Fruit fly (Drosophila melanogaster): Measurements from ENCODE around the gene mtd.

Gene mtd

DNA sequence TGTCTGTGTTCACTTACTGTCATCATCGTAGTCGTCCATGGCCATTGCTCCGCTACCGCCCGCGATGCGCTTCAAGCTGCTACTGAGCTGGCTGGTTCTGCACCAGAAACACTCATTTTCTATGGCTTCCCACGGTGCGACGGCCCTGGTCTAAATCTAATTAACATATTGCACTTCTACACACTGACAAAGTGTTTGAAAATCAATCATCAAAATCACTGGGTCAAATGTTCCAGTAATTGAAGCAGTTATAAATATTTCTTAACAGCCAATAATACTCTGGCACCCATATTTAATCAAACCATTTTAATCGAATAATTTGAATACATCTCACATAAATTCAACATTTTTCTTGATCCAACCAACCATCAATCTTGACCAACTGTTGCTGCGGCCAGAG lies 113.0 kb downstream of the mtd start, which contains the start of gene rtp:
Gene rtp, minus strand, starts transcription at position 101 of the 400 bp plus-strand sequence.
- no peak for TF ChIP-seq noc (tag; optimal IDR thresholded peaks at IDR 0.05)

DNA sequence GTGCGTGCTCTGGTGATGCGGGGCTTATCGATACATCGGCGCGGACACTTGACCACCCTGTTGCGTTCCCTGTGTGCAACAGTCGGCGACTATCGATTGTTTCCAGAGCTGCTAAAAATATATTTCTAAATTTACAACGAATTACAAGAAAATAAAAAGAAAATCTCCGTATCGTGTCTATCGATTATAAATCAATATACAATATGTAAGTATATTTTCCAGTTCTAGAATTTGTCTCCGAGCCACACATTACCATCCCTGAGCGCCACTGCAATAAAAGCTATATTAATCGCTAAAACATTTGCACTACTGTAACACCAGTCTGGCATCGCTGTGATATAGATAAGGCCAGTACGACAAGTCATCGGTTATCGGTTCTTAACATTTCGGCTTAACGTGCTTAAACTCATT lies 118.0 kb downstream of the mtd start, which contains the start of the genes Kat60 and Mms19:
Gene Kat60, minus strand, starts transcription at position 13 of the 411 bp plus-strand sequence.
Gene Mms19, plus strand, starts transcription at position 347 of the 411 bp plus-strand sequence.
- peak; percentile 55 for TF ChIP-seq noc (tag; optimal IDR thresholded peaks at IDR 0.05)

DNA sequence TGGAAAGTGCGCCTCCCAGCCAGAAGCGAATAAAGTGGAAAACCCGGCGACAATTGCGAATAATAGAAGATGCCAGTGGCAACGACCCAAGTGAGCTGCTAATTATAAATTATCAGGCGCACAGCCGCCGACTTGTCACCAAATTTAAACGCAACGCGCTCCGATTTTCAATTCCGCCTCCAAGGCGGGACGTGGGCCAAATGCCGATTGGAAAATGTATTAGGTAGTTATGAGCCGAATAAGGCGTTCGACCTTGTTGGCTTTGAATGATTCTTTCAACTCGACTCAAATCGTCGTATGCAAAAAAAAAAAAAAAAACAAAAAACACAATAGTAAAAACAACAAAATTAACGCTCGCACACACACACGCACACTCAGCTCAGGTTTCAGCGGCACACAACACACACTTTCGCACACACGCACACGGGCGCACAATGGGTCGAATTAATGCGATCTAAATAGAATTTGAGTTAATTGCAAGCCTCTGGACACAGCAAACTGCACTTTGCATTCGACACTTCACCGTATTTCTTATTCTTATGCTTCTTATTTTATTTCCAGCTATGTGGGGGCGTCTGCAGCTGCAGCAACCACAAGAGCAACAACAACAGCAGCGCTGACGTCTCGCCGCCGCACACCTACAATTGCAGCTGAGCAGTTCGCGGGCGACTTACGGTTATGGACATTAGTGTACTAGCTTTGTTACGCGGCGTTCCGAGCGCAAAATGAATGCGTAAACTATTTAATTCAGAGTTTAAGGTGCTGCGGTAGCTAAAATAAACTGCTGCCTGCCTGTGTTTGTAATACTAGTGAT lies 118.7 kb downstream of the mtd start:
- no peak for TF ChIP-seq noc (tag; optimal IDR thresholded peaks at IDR 0.05)

DNA sequence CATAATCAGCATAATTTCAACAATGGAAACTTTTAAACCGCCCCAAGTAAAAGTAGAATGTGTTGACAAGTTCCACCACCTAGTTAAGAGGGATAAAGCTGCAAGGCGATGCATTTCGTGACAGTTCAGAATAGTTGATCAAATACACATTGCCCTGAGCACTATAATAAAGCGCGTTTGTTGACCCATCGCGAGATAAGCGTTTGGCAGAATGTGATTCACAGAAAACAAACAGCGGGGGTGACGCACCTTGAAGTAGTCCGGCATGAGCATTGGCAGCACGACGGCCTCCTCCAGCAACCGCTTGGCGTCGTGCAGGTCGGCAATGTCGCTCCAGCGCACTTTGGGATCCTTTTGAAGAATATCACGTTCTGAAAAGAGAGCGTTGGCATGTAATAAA lies 120.8 kb downstream of the mtd start:
- TF ChIP-seq noc (tag; optimal IDR thresholded peaks at IDR 0.05): no peak

DNA sequence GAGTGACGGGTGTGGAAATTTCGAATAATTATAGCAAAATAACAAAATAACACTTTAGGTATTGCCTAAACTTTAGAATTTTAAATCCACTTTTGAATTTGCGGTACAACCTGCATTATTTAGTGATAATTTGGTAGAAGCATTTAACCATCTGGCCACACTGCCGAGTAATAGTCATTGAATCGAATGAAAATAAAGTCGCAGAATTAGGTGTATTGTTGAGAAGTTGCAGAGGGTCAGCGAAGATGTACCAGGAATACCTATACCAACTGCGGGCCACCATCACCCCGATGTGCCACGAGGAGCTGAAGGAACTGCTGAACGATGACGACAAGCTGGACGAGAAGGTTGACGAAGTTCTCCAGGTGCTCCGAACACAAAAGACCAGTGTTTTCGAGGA lies 124.2 kb downstream of the mtd start, which contains the start of gene Vps37B:
Gene Vps37B, plus strand, starts transcription at position 134 of the 400 bp plus-strand sequence.
- TF ChIP-seq noc (tag; optimal IDR thresholded peaks at IDR 0.05): no peak

DNA sequence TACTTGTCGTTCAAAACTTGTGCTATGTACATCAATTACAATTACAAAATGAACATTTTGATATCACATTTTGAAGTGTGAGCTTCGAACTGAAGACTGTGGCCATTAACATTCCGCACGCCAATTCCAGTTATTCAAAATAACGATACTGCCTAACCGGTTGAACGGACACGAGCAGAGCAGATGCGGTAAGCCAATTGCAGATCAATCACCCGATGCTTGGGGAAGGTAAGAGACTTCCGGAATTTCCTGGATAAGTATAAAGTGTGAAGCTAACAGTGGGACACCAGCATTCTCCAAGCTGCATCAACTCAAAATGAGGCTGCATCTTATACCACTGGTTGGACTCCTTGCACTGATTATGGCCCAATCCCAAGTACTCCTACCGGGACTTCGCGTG lies 126.4 kb downstream of the mtd start, which contains the start of gene CG14664:
Gene CG14664, plus strand, starts transcription at position 301 of the 400 bp plus-strand sequence.
- TF ChIP-seq noc (tag; optimal IDR thresholded peaks at IDR 0.05): no peak

DNA sequence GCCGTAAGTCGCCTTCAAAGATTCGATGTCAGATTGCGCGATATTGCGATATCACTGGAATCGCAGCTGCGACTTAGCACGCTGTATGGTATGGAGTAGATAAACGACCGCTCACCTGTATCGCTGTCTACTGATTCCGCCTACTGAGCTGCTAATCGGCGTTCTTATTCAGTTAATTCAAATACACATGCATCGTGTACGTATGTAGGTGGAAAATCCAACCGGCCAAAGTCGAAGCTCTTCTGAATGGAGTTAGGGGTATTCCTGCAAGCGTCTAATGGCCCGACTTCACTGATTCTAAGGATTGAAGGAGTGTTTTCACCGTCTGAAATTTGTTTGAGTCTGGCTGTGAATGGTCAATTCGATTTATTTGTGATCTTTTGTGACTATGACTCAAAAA lies 127.1 kb downstream of the mtd start, which contains the start of gene CG2604:
Gene CG2604, minus strand, starts transcription at position 231 of the 400 bp plus-strand sequence.
- no peak for TF ChIP-seq noc (tag; optimal IDR thresholded peaks at IDR 0.05)

Data from whole organism, larva.